Worm (Caenorhabditis elegans) whole organism, L1 larva: ENCODE results near the gene tsp-17.

Experiments used
- C04F5.9 ChIP-seq: sonication (generic microtip); optimal IDR thresholded peaks from 2 replicates; lab custom pipeline; 2016; ENCODE audit warnings: missing genetic modification characterization, missing compliant biosample characterization
- C16A3.4 ChIP-seq: fragments of 150-350 bp; optimal IDR thresholded peaks from 2 replicates; lab custom pipeline; 2014; ENCODE audit warnings: missing biosample characterization, missing genetic modification characterization
- C34B4.2 ChIP-seq: sonication (generic microtip); optimal IDR thresholded peaks from 2 replicates; lab custom pipeline; 2017; ENCODE audit warnings: mild to moderate bottlenecking, missing genetic modification characterization, missing compliant biosample characterization
- aly-2 ChIP-seq: fragments of 150-350 bp; optimal IDR thresholded peaks from 2 replicates; lab custom pipeline; 2014; ENCODE audit warnings: missing biosample characterization, missing genetic modification characterization
- ceh-63 ChIP-seq: fragments of 200-800 bp; sonication (Bioruptor generic); optimal IDR thresholded peaks from 2 replicates; lab custom pipeline; 2018; ENCODE audit warnings: mild to moderate bottlenecking, missing genetic modification characterization, missing compliant biosample characterization
- ceh-8 ChIP-seq: fragments of 200-800 bp; sonication (Bioruptor generic); optimal IDR thresholded peaks from 2 replicates; lab custom pipeline; 2018; ENCODE audit warnings: mild to moderate bottlenecking, missing genetic modification characterization, moderate library complexity, missing compliant biosample characterization
- ceh-82 ChIP-seq, 3 experiments: fragments of 150-350 bp in 1 of 3; sonication (generic microtip) in 2 of 3; optimal IDR thresholded peaks; 2 replicates each; lab custom pipeline; 2014 to 2017; ENCODE audit warnings: missing biosample characterization in 3 of 3, missing genetic modification characterization in 3 of 3
- dsc-1 ChIP-seq: sonication (generic microtip); optimal IDR thresholded peaks from 2 replicates; lab custom pipeline; 2016; ENCODE audit warnings: mild to moderate bottlenecking, missing genetic modification characterization, missing compliant biosample characterization
- efl-1 ChIP-seq, 4 experiments: fragments of 150-350 bp; optimal IDR thresholded peaks in 3 of 4; peaks in 1 of 4; 1 replicate in 1 of 4; 2 replicates in 3 of 4; lab custom pipeline; 2014; ENCODE audit warnings: missing biosample characterization in 2 of 4, missing genetic modification characterization in 2 of 4, missing genetic modification reagents in 2 of 4
- egl-13 ChIP-seq: sonication (generic microtip); optimal IDR thresholded peaks from 2 replicates; lab custom pipeline; 2016; ENCODE audit warnings: missing genotype, missing genetic modification reagents, missing genetic modification characterization, missing compliant biosample characterization
- elt-2 ChIP-seq: sonication (generic microtip); optimal IDR thresholded peaks from 2 replicates; lab custom pipeline; 2016; ENCODE audit warnings: missing genetic modification characterization, mild to moderate bottlenecking, inconsistent platforms, missing compliant biosample characterization, missing genetic modification reagents
- elt-3 ChIP-seq, 6 experiments: fragments of 150-350 bp in 1 of 6; sonication (generic microtip); optimal IDR thresholded peaks; 2 replicates each; lab custom pipeline; 2017 to 2018; ENCODE audit warnings: missing biosample characterization in 6 of 6, missing genetic modification characterization in 6 of 6, inconsistent platforms in 1 of 6
- fkh-10 ChIP-seq: sonication (generic microtip); optimal IDR thresholded peaks from 2 replicates; lab custom pipeline; 2017; ENCODE audit warnings: missing biosample characterization, missing genetic modification reagents, missing genetic modification characterization
- fkh-4 ChIP-seq: sonication (generic microtip); optimal IDR thresholded peaks from 2 replicates; lab custom pipeline; 2016; ENCODE audit warnings: missing compliant biosample characterization, missing genetic modification characterization, borderline replicate concordance
- fkh-8 ChIP-seq: sonication (generic microtip); optimal IDR thresholded peaks from 2 replicates; lab custom pipeline; 2016; ENCODE audit warnings: mild to moderate bottlenecking, missing genetic modification characterization, missing compliant biosample characterization
- fos-1 ChIP-seq: fragments of 150-350 bp; optimal IDR thresholded peaks from 2 replicates; lab custom pipeline; 2014; ENCODE audit warnings: missing biosample characterization, missing genetic modification characterization
- hlh-4 ChIP-seq: sonication (generic microtip); optimal IDR thresholded peaks from 2 replicates; lab custom pipeline; 2016; ENCODE audit warnings: mild to moderate bottlenecking, missing genetic modification characterization, missing compliant biosample characterization
- irx-1 ChIP-seq: sonication (generic microtip); optimal IDR thresholded peaks from 2 replicates; lab custom pipeline; 2016; ENCODE audit warnings: missing genetic modification characterization, missing compliant biosample characterization
- jun-1 ChIP-seq: fragments of 150-350 bp; optimal IDR thresholded peaks from 2 replicates; lab custom pipeline; 2014; ENCODE audit warnings: missing biosample characterization, missing genetic modification reagents, missing genetic modification characterization
- lin-13 ChIP-seq: fragments of 150-350 bp; optimal IDR thresholded peaks from 2 replicates; lab custom pipeline; 2014; ENCODE audit warnings: missing biosample characterization, missing genetic modification reagents, missing genetic modification characterization
- lin-14 ChIP-seq: fragments of 200-800 bp; sonication (Bioruptor generic); optimal IDR thresholded peaks from 2 replicates; lab custom pipeline; 2018; ENCODE audit warnings: mild to moderate bottlenecking, missing genetic modification characterization, moderate library complexity, missing compliant biosample characterization
- lin-15B ChIP-seq: fragments of 150-350 bp; sonication (generic microtip); optimal IDR thresholded peaks from 3 replicates; lab custom pipeline; 2014; ENCODE audit warnings: missing biosample characterization, missing genetic modification characterization
- lin-35 ChIP-seq, 2 experiments: fragments of 150-350 bp; optimal IDR thresholded peaks; 2 replicates each; lab custom pipeline; 2014; ENCODE audit warnings: missing biosample characterization in 2 of 2, missing genetic modification characterization in 2 of 2, missing genetic modification reagents in 2 of 2
- lin-39 ChIP-seq: fragments of 150-350 bp; optimal IDR thresholded peaks from 2 replicates; lab custom pipeline; 2014; ENCODE audit warnings: missing biosample characterization, missing genetic modification reagents, missing genetic modification characterization
- mab-9 ChIP-seq: fragments of 200-800 bp; sonication (Bioruptor generic); IDR thresholded peaks from 2 replicates; pipeline ENCODE4 v1.3.6; 2022; ENCODE audit warnings: missing genetic modification reagents, missing genetic modification characterization, missing compliant biosample characterization
- mdl-1 ChIP-seq, 2 experiments: fragments of 150-350 bp; optimal IDR thresholded peaks; 2 replicates each; lab custom pipeline; 2014 to 2017; ENCODE audit warnings: missing biosample characterization in 2 of 2, missing genetic modification characterization in 2 of 2, inconsistent platforms in 1 of 2
- mep-1 ChIP-seq: fragments of 150-350 bp; optimal IDR thresholded peaks from 2 replicates; lab custom pipeline; 2014; ENCODE audit warnings: missing biosample characterization, missing genetic modification characterization
- nhr-11 ChIP-seq: fragments of 150-350 bp; optimal IDR thresholded peaks from 2 replicates; lab custom pipeline; 2014; ENCODE audit warnings: missing biosample characterization, missing genetic modification characterization
- nhr-237 ChIP-seq: fragments of 150-350 bp; optimal IDR thresholded peaks from 2 replicates; lab custom pipeline; 2014; ENCODE audit warnings: missing biosample characterization, missing genetic modification characterization
- nhr-47 ChIP-seq: sonication (generic microtip); optimal IDR thresholded peaks from 2 replicates; lab custom pipeline; 2016; ENCODE audit warnings: mild to moderate bottlenecking, missing genetic modification characterization, moderate library complexity, missing compliant biosample characterization
- nhr-71 ChIP-seq: sonication (generic microtip); optimal IDR thresholded peaks from 2 replicates; lab custom pipeline; 2016; ENCODE audit warnings: mild to moderate bottlenecking, missing genetic modification characterization, moderate library complexity, missing compliant biosample characterization
- nhr-77 ChIP-seq: fragments of 150-350 bp; optimal IDR thresholded peaks from 2 replicates; lab custom pipeline; 2014; ENCODE audit warnings: missing biosample characterization, missing genetic modification characterization
- nhr-84 ChIP-seq: sonication (generic microtip); optimal IDR thresholded peaks from 2 replicates; lab custom pipeline; 2017; ENCODE audit warnings: missing biosample characterization, missing genetic modification characterization
- nhr-85 ChIP-seq: sonication (generic microtip); peaks from one replicate; lab custom pipeline; 2016; ENCODE audit warnings: missing genetic modification characterization, inconsistent platforms, missing compliant biosample characterization
- nhr-90 ChIP-seq: sonication (generic microtip); optimal IDR thresholded peaks from 2 replicates; lab custom pipeline; 2016; ENCODE audit warnings: mild to moderate bottlenecking, missing genetic modification characterization, missing compliant biosample characterization; ENCODE audit not compliant: poor library complexity
- pag-3 ChIP-seq: sonication (generic microtip); optimal IDR thresholded peaks from 2 replicates; lab custom pipeline; 2017; ENCODE audit warnings: missing genetic modification characterization, mild to moderate bottlenecking, missing compliant biosample characterization, antibody characterized with exemption, borderline replicate concordance; ENCODE audit not compliant: insufficient read depth
- pqm-1 ChIP-seq: sonication (generic microtip); optimal IDR thresholded peaks from 3 replicates; lab custom pipeline; 2017; ENCODE audit warnings: missing biosample characterization, missing genetic modification characterization
- rnt-1 ChIP-seq: sonication (generic microtip); optimal IDR thresholded peaks from 2 replicates; lab custom pipeline; 2016; ENCODE audit warnings: mild to moderate bottlenecking, missing genetic modification characterization, moderate library complexity, missing compliant biosample characterization
- snpc-4 ChIP-seq: fragments of 150-350 bp; optimal IDR thresholded peaks from 2 replicates; lab custom pipeline; 2014; ENCODE audit warnings: missing biosample characterization, missing genetic modification characterization
- snu-23 ChIP-seq: sonication (generic microtip); optimal IDR thresholded peaks from 2 replicates; lab custom pipeline; 2016; ENCODE audit warnings: missing genetic modification characterization, missing compliant biosample characterization
- sptf-1 ChIP-seq: fragments of 150-350 bp; optimal IDR thresholded peaks from 2 replicates; lab custom pipeline; 2014; ENCODE audit warnings: missing biosample characterization, missing genetic modification characterization
- tbx-2 ChIP-seq: sonication (generic microtip); optimal IDR thresholded peaks from 2 replicates; lab custom pipeline; 2016; ENCODE audit warnings: missing genetic modification characterization, missing compliant biosample characterization
- tlp-1 ChIP-seq: fragments of 150-350 bp; optimal IDR thresholded peaks from 2 replicates; lab custom pipeline; 2014; ENCODE audit warnings: missing biosample characterization, missing genetic modification characterization
- unc-130 ChIP-seq: fragments of 150-350 bp; optimal IDR thresholded peaks from 2 replicates; lab custom pipeline; 2017; ENCODE audit warnings: missing biosample characterization, missing genetic modification characterization, inconsistent platforms
- unc-30 ChIP-seq: sonication (generic microtip); optimal IDR thresholded peaks from 2 replicates; lab custom pipeline; 2017; ENCODE audit warnings: missing biosample characterization, missing genetic modification characterization
- unc-62 ChIP-seq: fragments of 150-350 bp; optimal IDR thresholded peaks from 2 replicates; lab custom pipeline; 2014; ENCODE audit warnings: missing biosample characterization, missing genetic modification reagents, missing genetic modification characterization
- unc-98 ChIP-seq: fragments of 200-800 bp; sonication (Bioruptor generic); IDR thresholded peaks from 2 replicates; pipeline ENCODE4 v1.3.6; 2022; ENCODE audit warnings: missing genetic modification characterization, missing compliant biosample characterization
- vab-15 ChIP-seq: sonication (generic microtip); optimal IDR thresholded peaks from 2 replicates; lab custom pipeline; 2017; ENCODE audit warnings: missing genotype, mild to moderate bottlenecking, missing genetic modification characterization, missing compliant biosample characterization
- xbp-1 ChIP-seq: sonication (generic microtip); optimal IDR thresholded peaks from 2 replicates; lab custom pipeline; 2016; ENCODE audit warnings: missing genetic modification characterization, missing compliant biosample characterization
- zag-1 ChIP-seq: fragments of 150-350 bp; optimal IDR thresholded peaks from 2 replicates; lab custom pipeline; 2014; ENCODE audit warnings: missing biosample characterization, missing genetic modification characterization
- zip-4 ChIP-seq: fragments of 200-800 bp; sonication (Bioruptor generic); optimal IDR thresholded peaks from 2 replicates; lab custom pipeline; 2018; ENCODE audit warnings: mild to moderate bottlenecking, missing genetic modification characterization, moderate library complexity, missing compliant biosample characterization
- ztf-11 ChIP-seq, 2 experiments: sonication (generic microtip); optimal IDR thresholded peaks; 2 replicates each; lab custom pipeline; 2016 to 2017; ENCODE audit warnings: missing genetic modification characterization in 2 of 2, missing biosample characterization in 1 of 2, missing compliant biosample characterization in 1 of 2

Gene tsp-17

ce11 chrX:3680544-3681214 is at the start of gene tsp-17:
Gene tsp-17 (plus strand): TSS chrX:3681164.
- TF ChIP-seq mep-1 (tag; lab: Kevin White, UChicago) (no peak), fos-1 (tag; lab: Kevin White, UChicago) (no peak), elt-3 (tag; optimal IDR thresholded peaks at IDR 0.05; lab: Kevin White, UChicago) (no peak), tlp-1 (no peak), irx-1 (tag; lab: Kevin White, UChicago) (no peak), sptf-1 (tag; lab: Kevin White, UChicago) (no peak), lin-13 (GFP tag; lab: Kevin White, UChicago) (no peak), lin-35 (GFP tag; optimal IDR thresholded peaks at IDR 0.05; lab: Kevin White, UChicago) (no peak), unc-98 (GFP tag; lab: Robert Waterston, UW) (no peak), unc-30 (tag; lab: Kevin White, UChicago) (no peak), nhr-71 (tag; lab: Kevin White, UChicago) (peak; percentile 35), nhr-237 (tag; lab: Kevin White, UChicago) (no peak), ztf-11 (tag; optimal IDR thresholded peaks at IDR 0.05; lab: Kevin White, UChicago) (no peak), lin-39 (tag; lab: Kevin White, UChicago) (no peak), mab-9 (GFP tag; lab: Robert Waterston, UW) (no peak), ceh-63 (no peak), C34B4.2 (no peak), efl-1 (optimal IDR thresholded peaks at IDR 0.05; lab: Kevin White, UChicago) (no peak), efl-1 (GFP tag; optimal IDR thresholded peaks at IDR 0.05 in 1 of 2; lab: Kevin White, UChicago) (no peak), ceh-8 (GFP tag; lab: Kevin White, UChicago) (no peak), pqm-1 (tag; lab: Kevin White, UChicago) (no peak), xbp-1 (tag; lab: Kevin White, UChicago) (no peak), nhr-11 (tag; lab: Kevin White, UChicago) (no peak), tbx-2 (tag; lab: Kevin White, UChicago) (no peak), nhr-84 (tag; lab: Kevin White, UChicago) (no peak), fkh-10 (GFP tag; lab: Kevin White, UChicago) (no peak), zag-1 (no peak), ceh-82 (tag; optimal IDR thresholded peaks at IDR 0.05; lab: Kevin White, UChicago) (no peak), jun-1 (tag; lab: Kevin White, UChicago) (no peak), lin-14 (GFP tag; lab: Kevin White, UChicago) (peak; percentile 37), lin-15B (tag; lab: Kevin White, UChicago) (no peak), fkh-4 (tag; lab: Kevin White, UChicago) (no peak), snpc-4 (tag; lab: Kevin White, UChicago) (no peak), C04F5.9 (no peak), elt-2 (tag; lab: Kevin White, UChicago) (peak; percentile 7), snu-23 (GFP tag; lab: Kevin White, UChicago) (no peak), dsc-1 (no peak), mdl-1 (tag; optimal IDR thresholded peaks at IDR 0.05; lab: Kevin White, UChicago) (peak in 1 of 2 experiments; percentile 13), nhr-90 (tag; lab: Kevin White, UChicago) (no peak), vab-15 (tag; lab: Kevin White, UChicago) (no peak), aly-2 (tag; lab: Kevin White, UChicago) (no peak), fkh-8 (tag; lab: Kevin White, UChicago) (no peak), pag-3 (tag; lab: Kevin White, UChicago) (peak; percentile 80), hlh-4 (tag; lab: Kevin White, UChicago) (no peak), nhr-85 (tag; lab: Kevin White, UChicago) (no peak), zip-4 (GFP tag; lab: Kevin White, UChicago) (no peak), unc-62 (GFP tag; lab: Kevin White, UChicago) (no peak), nhr-47 (tag; lab: Kevin White, UChicago) (no peak), unc-130 (peak; percentile 24), C16A3.4 (tag; lab: Kevin White, UChicago) (no peak), nhr-77 (tag; lab: Kevin White, UChicago) (no peak), egl-13 (no peak), rnt-1 (tag; lab: Kevin White, UChicago) (peak; percentile 58)
